Worm (Caenorhabditis elegans) whole organism, young adult: ENCODE data around the gene gtf-2F2.
A peak's percentile ranks its signal among the peaks of the same experiment; 100 is the strongest.

Experiments
- C17E4.6 ChIP-seq: fragments of 200-800 bp; sonication (Bioruptor generic); IDR thresholded peaks from 2 replicates; pipeline ENCODE4 v1.3.6; 2022; ENCODE audit warnings: missing genetic modification reagents, missing genetic modification characterization, missing compliant biosample characterization
- F52B5.7 ChIP-seq: sonication (generic microtip); optimal IDR thresholded peaks from 2 replicates; lab custom pipeline; 2016; ENCODE audit warnings: mild to moderate bottlenecking, missing genetic modification characterization, missing compliant biosample characterization
- F55B11.4 ChIP-seq: sonication (generic microtip); optimal IDR thresholded peaks from 2 replicates; lab custom pipeline; 2016; ENCODE audit warnings: missing compliant biosample characterization, missing genetic modification characterization, borderline replicate concordance; ENCODE audit not compliant: insufficient read depth
- ama-1 ChIP-seq, 3 experiments: fragments of 150-350 bp in 1 of 3; sonication (generic microtip) in 2 of 3; optimal IDR thresholded peaks; 2 replicates each; lab custom pipeline; 2014 to 2018; ENCODE audit warnings: missing biosample characterization in 2 of 3, missing genetic modification characterization in 2 of 3, missing genetic modification reagents in 2 of 3
- ceh-91 ChIP-seq: fragments of 200-800 bp; sonication (Bioruptor generic); IDR thresholded peaks from 2 replicates; pipeline ENCODE4 v1.3.6; 2022; ENCODE audit warnings: missing genetic modification reagents, missing genetic modification characterization, missing compliant biosample characterization
- die-1 ChIP-seq: sonication (generic microtip); optimal IDR thresholded peaks from 2 replicates; lab custom pipeline; 2016; ENCODE audit warnings: missing genotype, mild to moderate bottlenecking, missing genetic modification characterization, missing compliant biosample characterization
- dox-1 ChIP-seq: fragments of 200-800 bp; sonication (Bioruptor generic); IDR thresholded peaks from 2 replicates; pipeline ENCODE4 v1.3.6; 2022; ENCODE audit warnings: missing genetic modification reagents, missing genetic modification characterization, missing compliant biosample characterization
- nfya-1 ChIP-seq: sonication (generic microtip); optimal IDR thresholded peaks from 2 replicates; lab custom pipeline; 2017; ENCODE audit warnings: antibody characterized with exemption, missing compliant biosample characterization, missing genetic modification characterization, borderline replicate concordance; ENCODE audit not compliant: insufficient read depth
- nhr-90 ChIP-seq: sonication (generic microtip); optimal IDR thresholded peaks from 2 replicates; lab custom pipeline; 2016; ENCODE audit warnings: missing genotype, mild to moderate bottlenecking, missing genetic modification characterization, missing compliant biosample characterization
- pha-4 ChIP-seq: fragments of 150-350 bp; sonication (generic microtip); optimal IDR thresholded peaks from 2 replicates; lab custom pipeline; 2014; ENCODE audit warnings: missing biosample characterization, missing genetic modification reagents, missing genetic modification characterization
- rpc-1 ChIP-seq, 2 experiments: fragments of 150-350 bp in 1 of 2; sonication (generic microtip) in 1 of 2; optimal IDR thresholded peaks; 2 replicates each; lab custom pipeline; 2014 to 2018; ENCODE audit warnings: missing biosample characterization in 1 of 2, missing genetic modification characterization in 1 of 2, missing genetic modification reagents in 1 of 2, missing genotype in 1 of 2
- snpc-1.3 ChIP-seq: sonication (generic microtip); optimal IDR thresholded peaks from 2 replicates; lab custom pipeline; 2017; ENCODE audit warnings: missing genetic modification characterization, mild to moderate bottlenecking, missing compliant biosample characterization, antibody characterized with exemption, moderate library complexity, missing genotype, missing genetic modification reagents; ENCODE audit not compliant: insufficient read depth
- tbp1 ChIP-seq: fragments of 200-800 bp; sonication (Bioruptor generic); optimal IDR thresholded peaks from 2 replicates; lab custom pipeline; 2018; ENCODE audit warnings: mild to moderate bottlenecking, missing genetic modification characterization, missing compliant biosample characterization
- unc-130 ChIP-seq: sonication (generic microtip); optimal IDR thresholded peaks from 2 replicates; lab custom pipeline; 2016; ENCODE audit warnings: missing genetic modification reagents, missing genetic modification characterization, missing compliant biosample characterization

- TF ChIP-seq F55B11.4 (tag; lab: Kevin White, UChicago), result no peak
- TF ChIP-seq nfya-1 (tag; lab: Kevin White, UChicago), result no peak
- no peak for TF ChIP-seq die-1
- TF ChIP-seq F52B5.7 (tag; lab: Kevin White, UChicago), result no peak
- TF ChIP-seq tbp1 (GFP tag; lab: Kevin White, UChicago), result peak; percentile 34
- TF ChIP-seq unc-130 (GFP tag; lab: Kevin White, UChicago), result peak; percentile 58
- TF ChIP-seq pha-4 (tag; lab: Kevin White, UChicago), result no peak
- no peak for TF ChIP-seq nhr-90 (tag; lab: Kevin White, UChicago)
- peak; percentile 14; the same call in 1 of the 2 replicates for TF ChIP-seq ceh-91 (GFP tag; lab: Robert Waterston, UW)
- TF ChIP-seq dox-1 (GFP tag; lab: Robert Waterston, UW), result peak; percentile 78
- no peak for TF ChIP-seq rpc-1 (optimal IDR thresholded peaks at IDR 0.05; lab: Kevin White, UChicago)
- no peak for TF ChIP-seq rpc-1 (tag; optimal IDR thresholded peaks at IDR 0.05; lab: Kevin White, UChicago)
- TF ChIP-seq C17E4.6, result no peak
- no peak for TF ChIP-seq ama-1 (optimal IDR thresholded peaks at IDR 0.05; lab: Kevin White, UChicago)
- TF ChIP-seq ama-1 (GFP tag; optimal IDR thresholded peaks at IDR 0.05; lab: Kevin White, UChicago), result no peak
- peak; percentile 25 for TF ChIP-seq snpc-1.3 (tag; lab: Kevin White, UChicago)
Measured at ce11 chrV:18980980-18981529, 12.7 kb upstream of the gtf-2F2 start, which contains the start of the genes mrps-35 and sws-1.
